Fruit fly (Drosophila melanogaster) whole organism, embryonic: ENCODE measurements around the gene CG9919.

Experiments
- CG1024 ChIP-seq: fragments of 200-800 bp; sonication (Bioruptor generic); IDR thresholded peaks from 2 replicates; pipeline ENCODE4 v1.3.6; 2022; ENCODE audit warnings: missing biosample characterization, missing genetic modification characterization
- CG12071 ChIP-seq: fragments of 200-800 bp; sonication (Bioruptor generic); optimal IDR thresholded peaks from 3 replicates; lab custom pipeline; 2018; ENCODE audit warnings: missing biosample characterization, mild to moderate bottlenecking, missing genetic modification characterization
- CG16813 ChIP-seq: fragments of 200-800 bp; sonication (Bioruptor generic); IDR thresholded peaks from 3 replicates; pipeline ENCODE4 v1.3.6; 2022; ENCODE audit warnings: missing biosample characterization, missing genetic modification characterization; ENCODE audit not compliant: partially characterized antibody
- CHES-1-like ChIP-seq: fragments of 200-800 bp; sonication (Bioruptor generic); optimal IDR thresholded peaks from 2 replicates; lab custom pipeline; 2016; ENCODE audit warnings: missing biosample characterization, missing genetic modification characterization
- Dp ChIP-seq: fragments of 200-800 bp; sonication (Bioruptor generic); optimal IDR thresholded peaks from 2 replicates; lab custom pipeline; 2018; ENCODE audit warnings: missing biosample characterization, mild to moderate bottlenecking, missing genetic modification characterization, moderate library complexity
- Sin3A ChIP-seq: fragments of >200 bp; optimal IDR thresholded peaks from 2 replicates; lab custom pipeline; 2018
- abd-A ChIP-seq: fragments of 200-800 bp; sonication (Bioruptor generic); optimal IDR thresholded peaks from 3 replicates; lab custom pipeline; 2019; ENCODE audit warnings: missing biosample characterization, mild to moderate bottlenecking, missing genetic modification characterization, moderate library complexity
- cwo ChIP-seq: fragments of 200-800 bp; sonication (Bioruptor generic); optimal IDR thresholded peaks from 3 replicates; lab custom pipeline; 2017; ENCODE audit warnings: missing biosample characterization, missing genetic modification characterization, mild to moderate bottlenecking, moderate library complexity, missing genetic modification reagents
- wor ChIP-seq: fragments of 200-800 bp; sonication (Bioruptor generic); IDR thresholded peaks from 2 replicates; pipeline ENCODE4 v1.3.6; 2022; ENCODE audit warnings: missing biosample characterization, missing genetic modification characterization

dm6 chrX:16292646-16293045 lies 37.9 kb downstream of the CG9919 start:
- TF ChIP-seq Sin3A (lab: Kevin White, UChicago) (no peak), CG16813 (GFP tag; lab: Robert Waterston, UW) (no peak), wor (no peak), CG12071 (no peak), Dp (GFP tag; lab: Kevin White, UChicago) (no peak), CG1024 (no peak), CHES-1-like (GFP tag; lab: Kevin White, UChicago) (no peak), abd-A (tag; lab: Kevin White, UChicago) (no peak), cwo (GFP tag; lab: Kevin White, UChicago) (no peak)
